Worm (Caenorhabditis elegans) whole organism, L4 larva: Measurements from ENCODE around the gene mbf-1.

Experiments
- F10B5.3 ChIP-seq: sonication (generic microtip); optimal IDR thresholded peaks from 2 replicates; lab custom pipeline; 2016; ENCODE audit warnings: mild to moderate bottlenecking, missing genetic modification characterization, missing compliant biosample characterization
- ZK546.5 ChIP-seq, 2 experiments: sonication (generic microtip); optimal IDR thresholded peaks; 2 replicates each; lab custom pipeline; 2017; ENCODE audit warnings: missing biosample characterization in 2 of 2, missing genetic modification characterization in 2 of 2
- ama-1 ChIP-seq: fragments of 150-350 bp; optimal IDR thresholded peaks from 2 replicates; lab custom pipeline; 2014; ENCODE audit warnings: inconsistent platforms, mixed read lengths
- ceh-32 ChIP-seq: sonication (generic microtip); optimal IDR thresholded peaks from 2 replicates; lab custom pipeline; 2016; ENCODE audit warnings: mild to moderate bottlenecking, missing genetic modification characterization, missing compliant biosample characterization; ENCODE audit not compliant: poor library complexity
- ces-1 ChIP-seq: fragments of 150-350 bp; sonication (generic microtip); optimal IDR thresholded peaks from 4 replicates; lab custom pipeline; 2014; ENCODE audit warnings: missing biosample characterization, missing genetic modification reagents, missing genetic modification characterization
- ctbp-1 ChIP-seq: fragments of 200-800 bp; sonication (Bioruptor generic); IDR thresholded peaks from 2 replicates; pipeline ENCODE4 v1.3.6; 2022; ENCODE audit warnings: missing genetic modification reagents, missing genetic modification characterization, missing compliant biosample characterization
- dmd-8 ChIP-seq: fragments of 200-800 bp; sonication (Bioruptor generic); IDR thresholded peaks from 2 replicates; pipeline ENCODE4 v1.3.6; 2022; ENCODE audit warnings: missing genetic modification characterization, missing compliant biosample characterization
- duxl-1 ChIP-seq: sonication (generic microtip); optimal IDR thresholded peaks from 2 replicates; lab custom pipeline; 2016; ENCODE audit warnings: mild to moderate bottlenecking, missing genetic modification characterization, moderate library complexity, missing compliant biosample characterization; ENCODE audit not compliant: poor library complexity
- fos-1 ChIP-seq: fragments of 150-350 bp; optimal IDR thresholded peaks from 2 replicates; lab custom pipeline; 2014; ENCODE audit warnings: missing biosample characterization, missing genetic modification characterization
- hif-1 ChIP-seq, 2 experiments: sonication (generic microtip); optimal IDR thresholded peaks; 2 replicates each; lab custom pipeline; 2016 to 2017; ENCODE audit warnings: missing compliant biosample characterization in 2 of 2, missing genetic modification characterization in 2 of 2, missing genetic modification reagents in 2 of 2, missing genotype in 2 of 2, mild to moderate bottlenecking in 1 of 2
- lin-1 ChIP-seq: fragments of 200-800 bp; sonication (Bioruptor generic); IDR thresholded peaks from 2 replicates; pipeline ENCODE4 v1.3.6; 2022; ENCODE audit warnings: missing genetic modification reagents, missing genetic modification characterization, missing compliant biosample characterization
- lsy-2 ChIP-seq, 2 experiments: fragments of 150-350 bp in 1 of 2; sonication (generic microtip) in 1 of 2; optimal IDR thresholded peaks; 2 replicates each; lab custom pipeline; 2014 to 2017; ENCODE audit warnings: missing biosample characterization in 2 of 2, missing genetic modification characterization in 2 of 2
- php-3 ChIP-seq: fragments of 200-800 bp; sonication (Bioruptor generic); IDR thresholded peaks from 2 replicates; pipeline ENCODE4 v1.3.6; 2022; ENCODE audit warnings: missing genetic modification reagents, missing genetic modification characterization, missing compliant biosample characterization
- pqm-1 ChIP-seq: sonication (generic microtip); optimal IDR thresholded peaks from 2 replicates; lab custom pipeline; 2017; ENCODE audit warnings: missing biosample characterization, missing genetic modification characterization
- sdz-12 ChIP-seq: fragments of 200-800 bp; sonication (Bioruptor generic); optimal IDR thresholded peaks from 2 replicates; lab custom pipeline; 2018; ENCODE audit warnings: mild to moderate bottlenecking, missing genetic modification characterization, missing compliant biosample characterization
- tra-1 ChIP-seq: fragments of 200-800 bp; sonication (Bioruptor generic); IDR thresholded peaks from 2 replicates; pipeline ENCODE4 v1.3.6; 2022; ENCODE audit warnings: missing genetic modification reagents, missing genetic modification characterization, missing compliant biosample characterization

Gene mbf-1

ce11 chrIV:11431448-11431847 is 48.7 kb downstream of the mbf-1 start:
- TF ChIP-seq ZK546.5 (tag; optimal IDR thresholded peaks at IDR 0.05; lab: Kevin White, UChicago) (no peak), ama-1 (no peak), dmd-8 (GFP tag; lab: Robert Waterston, UW) (no peak), lsy-2 (tag; optimal IDR thresholded peaks at IDR 0.05; lab: Kevin White, UChicago) (no peak), fos-1 (tag; lab: Kevin White, UChicago) (no peak), F10B5.3 (tag; lab: Kevin White, UChicago) (no peak), duxl-1 (tag; lab: Kevin White, UChicago) (no peak), tra-1 (GFP tag; lab: Robert Waterston, UW) (no peak), php-3 (GFP tag; lab: Robert Waterston, UW) (no peak), hif-1 (tag; optimal IDR thresholded peaks at IDR 0.05; lab: Kevin White, UChicago) (no peak), ces-1 (peak; percentile 28), ctbp-1 (GFP tag; lab: Robert Waterston, UW) (0 out of 2 replicates have a peak, but pooled peaks have one; percentile 28), pqm-1 (tag; lab: Kevin White, UChicago) (no peak), lin-1 (no peak), sdz-12 (GFP tag; lab: Kevin White, UChicago) (no peak), ceh-32 (tag; lab: Kevin White, UChicago) (no peak)
